Worm (Caenorhabditis elegans) whole organism, dauer: ENCODE data around the gene ZK632.14.

ENCODE experiments used
- unc-62 ChIP-seq: sonication (generic microtip); optimal IDR thresholded peaks from 2 replicates; lab custom pipeline; 2017; ENCODE audit warnings: missing biosample characterization, missing genetic modification reagents, missing genetic modification characterization

ZK632.14 gene

ce11 chrIII:9813146-9813545 is at the start of gene ZK632.14:
Gene ZK632.14, plus strand, starts transcription at chrIII:9813446.
- TF ChIP-seq unc-62 (GFP tag; lab: Kevin White, UChicago): no peak

- no peak for TF ChIP-seq unc-62 (GFP tag; lab: Kevin White, UChicago)
Measured at ce11 chrIII:9764718-9765117, 48.5 kb upstream of the ZK632.14 start.

DNA sequence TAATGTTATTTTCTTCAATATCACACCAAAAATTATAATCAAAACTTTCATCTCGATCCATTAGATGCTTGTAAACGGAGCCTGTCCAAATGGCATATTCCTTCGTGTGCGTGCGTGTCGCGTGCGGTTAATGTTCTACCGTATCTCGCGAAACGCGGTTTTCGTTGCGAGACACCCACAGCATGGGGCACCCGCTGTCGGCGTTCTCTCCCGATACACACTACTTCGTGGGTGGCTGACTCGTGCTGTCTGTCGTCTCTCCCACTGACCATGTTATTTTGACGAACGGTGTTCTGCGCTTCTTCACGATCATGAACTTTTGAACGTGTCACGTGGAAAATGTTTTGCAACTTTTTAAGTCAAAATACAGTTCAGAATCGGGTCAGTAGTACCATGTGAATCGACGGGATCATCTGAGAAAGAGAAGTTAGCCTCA is 47.8 kb upstream of the ZK632.14 start:
- no peak for TF ChIP-seq unc-62 (GFP tag; lab: Kevin White, UChicago)

ce11 chrIII:9766175-9766574 is 47.1 kb upstream of the ZK632.14 start, which contains the start of gene cbp-1:
Gene cbp-1, plus strand, starts transcription at chrIII:9766509.
- no peak for TF ChIP-seq unc-62 (GFP tag; lab: Kevin White, UChicago)

- TF ChIP-seq unc-62 (GFP tag; lab: Kevin White, UChicago): no peak
Measured at ce11 chrIII:9767095-9767494, 46.2 kb upstream of the ZK632.14 start.

ce11 chrIII:9768023-9768422 is 45.2 kb upstream of the ZK632.14 start:
- no peak for TF ChIP-seq unc-62 (GFP tag; lab: Kevin White, UChicago)

DNA sequence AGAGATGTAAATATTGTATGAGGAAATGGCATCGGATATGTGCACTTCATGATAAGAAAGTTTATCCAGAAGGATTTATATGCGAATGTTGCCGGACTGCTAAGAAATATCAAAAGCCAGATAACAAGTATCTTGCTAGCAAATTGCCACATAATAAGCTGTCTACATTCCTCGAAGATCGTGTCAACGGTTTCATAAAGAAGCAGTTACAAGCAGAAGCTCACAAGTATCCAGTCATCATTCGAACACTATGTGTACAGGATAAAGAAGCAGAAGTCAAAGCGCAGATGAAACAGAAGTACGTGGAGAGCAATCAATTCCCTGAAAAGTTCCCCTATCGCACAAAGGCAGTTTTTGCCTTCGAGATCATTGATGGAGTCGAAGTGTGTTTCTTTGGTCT is 42.7 kb upstream of the ZK632.14 start:
- no peak for TF ChIP-seq unc-62 (GFP tag; lab: Kevin White, UChicago)

DNA sequence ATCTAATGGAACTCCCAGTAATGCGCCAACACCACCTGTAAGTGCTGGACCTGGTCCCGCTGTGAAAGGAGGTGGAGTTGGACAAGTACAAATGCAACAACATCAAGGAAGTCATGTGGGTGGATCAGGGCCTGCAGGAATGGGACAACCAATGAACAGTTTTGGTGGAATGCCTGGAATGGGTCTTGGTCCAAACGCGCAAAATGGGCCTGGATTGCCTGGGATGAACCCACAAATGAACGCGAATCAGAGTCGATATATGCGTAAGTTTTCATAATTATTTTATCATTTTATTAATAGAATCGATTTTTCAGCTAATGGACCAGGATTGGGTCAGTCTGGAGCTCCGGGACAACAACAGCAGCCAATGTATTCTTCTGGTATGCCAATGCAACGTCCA is 40.9 kb upstream of the ZK632.14 start:
- TF ChIP-seq unc-62 (GFP tag; lab: Kevin White, UChicago): no peak

- no peak for TF ChIP-seq unc-62 (GFP tag; lab: Kevin White, UChicago)
Measured at ce11 chrIII:9775916-9776315, 37.3 kb upstream of the ZK632.14 start.

- no peak for TF ChIP-seq unc-62 (GFP tag; lab: Kevin White, UChicago)
Measured at ce11 chrIII:9776323-9776722, 36.9 kb upstream of the ZK632.14 start, which contains the start of gene usp-46. Gene usp-46, plus strand, starts transcription at chrIII:9776623.

- TF ChIP-seq unc-62 (GFP tag; lab: Kevin White, UChicago): no peak
Measured at ce11 chrIII:9779080-9779479, 34.2 kb upstream of the ZK632.14 start.

DNA sequence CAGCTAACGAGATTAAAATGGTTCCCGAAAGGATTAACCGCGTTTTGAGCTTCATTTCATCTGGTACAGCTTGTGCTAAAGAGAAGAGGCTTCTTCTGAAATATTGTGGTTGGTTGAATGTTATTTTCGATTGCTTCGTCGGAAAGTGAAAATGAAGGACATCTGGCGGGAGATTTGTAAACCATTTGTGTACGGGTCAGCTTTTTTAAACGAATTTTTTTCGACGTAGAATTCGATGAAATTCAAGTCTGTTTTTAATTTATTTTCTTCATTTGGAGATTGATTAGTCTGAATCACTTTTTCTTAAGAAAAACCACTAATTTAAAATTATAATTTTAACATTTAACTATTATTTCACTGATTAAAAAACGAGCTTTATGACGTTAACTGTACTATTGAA is 33.0 kb upstream of the ZK632.14 start, which contains the start of gene sqv-3:
sqv-3 (minus strand) TSS at position 101 of the 400 bp plus-strand sequence.
- TF ChIP-seq unc-62 (GFP tag; lab: Kevin White, UChicago): no peak

DNA sequence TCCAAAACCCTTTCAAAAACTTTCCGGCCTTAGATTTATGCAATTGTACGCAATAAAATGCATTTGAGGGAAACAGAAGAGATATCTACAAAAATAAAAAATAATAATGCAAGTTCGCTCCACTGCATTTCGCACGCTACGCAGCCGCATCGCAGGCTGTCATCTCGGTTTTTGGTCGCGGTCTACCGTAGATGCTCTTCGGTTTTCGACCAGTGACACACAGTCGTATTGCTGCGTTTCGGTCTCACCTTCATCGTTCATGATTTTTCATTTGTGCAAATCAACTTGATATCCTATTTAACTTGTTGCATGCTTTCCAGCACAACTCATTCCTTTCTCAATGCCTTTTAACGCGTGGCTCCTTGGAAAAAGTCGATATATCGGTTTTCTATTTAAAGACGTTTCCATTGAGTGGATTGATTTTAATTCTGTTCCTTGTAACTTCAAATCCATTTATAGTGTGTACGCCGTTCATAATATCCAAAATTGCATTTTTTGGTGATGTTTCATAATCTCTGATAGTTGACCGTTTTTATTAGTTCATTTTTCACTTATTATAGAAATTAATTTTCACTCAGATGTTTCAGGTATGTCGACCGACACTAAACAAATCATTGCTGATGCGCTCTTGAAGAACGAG is 32.5 kb upstream of the ZK632.14 start, which contains the start of gene vha-1:
vha-1 (plus strand) TSS at position 590 of the 640 bp plus-strand sequence.
- TF ChIP-seq unc-62 (GFP tag; lab: Kevin White, UChicago): no peak

- no peak for TF ChIP-seq unc-62 (GFP tag; lab: Kevin White, UChicago)
Measured at ce11 chrIII:9782011-9782436, 31.2 kb upstream of the ZK632.14 start, which contains the start of gene vha-2. Gene vha-2, plus strand, starts transcription at chrIII:9782164.

DNA sequence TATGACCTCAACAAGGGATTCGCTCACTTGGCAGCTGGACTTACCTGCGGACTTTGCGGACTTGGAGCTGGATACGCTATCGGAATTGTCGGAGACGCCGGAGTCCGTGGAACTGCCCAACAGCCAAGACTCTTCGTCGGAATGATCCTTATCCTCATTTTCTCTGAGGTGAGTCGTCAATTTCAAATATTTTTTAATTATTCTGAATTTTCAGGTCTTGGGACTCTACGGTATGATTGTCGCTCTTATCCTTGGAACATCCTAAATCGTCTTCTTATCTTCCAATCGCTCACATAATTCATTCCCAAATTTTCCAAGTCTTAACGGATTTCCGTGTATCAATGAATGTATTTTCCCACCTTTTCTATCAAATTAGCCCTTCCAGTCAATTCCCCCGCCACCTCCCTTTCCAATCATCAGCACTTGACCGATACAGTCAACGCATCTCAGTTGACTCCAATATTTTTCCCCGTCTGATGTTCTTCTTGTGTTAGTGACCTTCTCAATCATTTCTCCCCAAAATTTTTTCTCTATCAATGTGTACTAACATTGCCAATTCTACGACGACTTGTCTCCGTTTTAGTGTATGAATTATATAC is 30.7 kb upstream of the ZK632.14 start, which contains the start of gene R10E11.6:
R10E11.6 (plus strand) TSS at position 524 of the 599 bp plus-strand sequence.
- TF ChIP-seq unc-62 (GFP tag; lab: Kevin White, UChicago): no peak

- TF ChIP-seq unc-62 (GFP tag; lab: Kevin White, UChicago): no peak
Measured at ce11 chrIII:9783133-9783590, 30.1 kb upstream of the ZK632.14 start.
